Worm (Caenorhabditis elegans): ENCODE data around the gene Y38E10A.1.
A peak's percentile ranks its signal among the peaks of the same experiment; 100 is the strongest.

Gene Y38E10A.1

DNA sequence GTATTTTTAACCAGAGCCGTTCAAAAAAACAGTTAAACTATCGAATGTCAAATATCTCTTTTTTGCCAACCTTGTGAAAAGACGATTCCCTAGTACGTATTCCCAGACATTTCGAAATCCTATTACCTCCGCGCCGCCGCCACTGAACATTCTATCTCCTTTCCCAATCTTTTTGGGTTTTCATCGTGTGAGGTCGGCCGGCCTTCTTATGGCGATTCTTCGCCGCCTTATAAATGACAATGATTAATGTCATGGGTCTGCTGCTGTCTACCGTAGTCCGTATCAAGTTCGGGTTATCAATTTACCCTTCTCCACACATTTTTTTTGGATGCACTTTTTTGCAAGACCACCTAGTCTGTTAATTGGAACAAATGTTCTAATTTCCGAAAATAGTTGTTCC is 20.8 kb downstream of the Y38E10A.1 start:
- TF ChIP-seq nhr-11 (tag; optimal IDR thresholded peaks at IDR 0.05), result no peak
- no peak for TF ChIP-seq ztf-11 (tag; optimal IDR thresholded peaks at IDR 0.05)
- TF ChIP-seq snpc-4 (tag; optimal IDR thresholded peaks at IDR 0.05), result no peak
- no peak for TF ChIP-seq mab-5 (tag; optimal IDR thresholded peaks at IDR 0.05)
- no peak for TF ChIP-seq ztf-1 (GFP tag; conservative IDR thresholded peaks at IDR 0.05)
- no peak for TF ChIP-seq C34F6.9 (tag; optimal IDR thresholded peaks at IDR 0.05)
- TF ChIP-seq egl-27 (tag; optimal IDR thresholded peaks at IDR 0.05), result no peak
- TF ChIP-seq lsy-2 (tag; optimal IDR thresholded peaks at IDR 0.05), result no peak
- no peak for TF ChIP-seq alr-1 (tag; optimal IDR thresholded peaks at IDR 0.05)

DNA sequence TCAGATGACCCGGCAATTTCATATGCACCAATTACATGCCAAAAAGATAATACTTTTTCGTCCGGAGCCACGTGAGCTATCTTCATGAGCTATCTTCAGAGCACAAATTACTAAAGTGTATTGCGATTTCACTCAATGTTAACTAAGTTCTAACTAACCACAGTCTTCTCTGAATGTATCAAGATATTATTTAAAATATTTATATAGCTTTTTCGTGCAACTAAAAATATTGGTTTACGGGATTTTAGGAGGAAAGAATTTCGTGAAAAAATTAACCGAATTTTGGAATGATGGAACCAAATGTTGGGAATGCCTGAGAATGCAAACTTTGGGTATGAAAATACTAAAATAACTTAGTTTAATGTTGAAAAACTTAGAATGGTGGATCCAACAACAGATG is 22.9 kb downstream of the Y38E10A.1 start, which contains the start of gene F49C5.16:
TSS of gene F49C5.16 (plus strand) at position 301 of the 400 bp plus-strand sequence.
- no peak for TF ChIP-seq nhr-129 (tag; optimal IDR thresholded peaks at IDR 0.05)
- no peak for TF ChIP-seq ztf-11 (tag; optimal IDR thresholded peaks at IDR 0.05)
- no peak for TF ChIP-seq ztf-4 (tag; optimal IDR thresholded peaks at IDR 0.05)
- TF ChIP-seq nhr-25 (tag; optimal IDR thresholded peaks at IDR 0.05), result no peak
- no peak for TF ChIP-seq lin-11 (tag; optimal IDR thresholded peaks at IDR 0.05)
- TF ChIP-seq snpc-4 (tag; optimal IDR thresholded peaks at IDR 0.05), result no peak
- TF ChIP-seq F13H6.1 (tag; optimal IDR thresholded peaks at IDR 0.05), result no peak
- no peak for TF ChIP-seq nhr-6 (tag; optimal IDR thresholded peaks at IDR 0.05)
- TF ChIP-seq ZK546.5 (tag; optimal IDR thresholded peaks at IDR 0.05), result no peak
- TF ChIP-seq sma-9 (GFP tag; optimal IDR thresholded peaks at IDR 0.05), result no peak
- no peak for TF ChIP-seq sma-9 (tag; optimal IDR thresholded peaks at IDR 0.05)
- TF ChIP-seq sem-4 (tag; optimal IDR thresholded peaks at IDR 0.05), result no peak

DNA sequence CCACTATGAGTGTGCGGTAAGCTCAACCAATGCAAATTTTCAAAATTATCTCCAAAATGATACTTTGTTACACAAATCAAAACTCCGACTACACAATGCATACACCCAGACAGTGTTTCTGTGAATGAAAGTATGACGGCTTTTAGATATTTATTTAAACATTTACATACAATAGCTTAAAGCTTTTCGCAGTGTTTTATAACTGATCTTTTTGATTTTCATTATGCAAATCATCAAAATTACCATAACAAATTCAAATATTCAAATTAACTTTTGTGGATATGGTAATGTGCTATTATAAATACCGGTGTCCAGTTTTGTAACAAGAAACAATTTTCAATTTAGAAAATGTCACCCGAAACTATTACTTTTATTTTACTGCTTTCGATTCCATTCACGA is 24.0 kb downstream of the Y38E10A.1 start, which contains the start of the genes F49C5.5 and F49C5.10:
TSS of gene F49C5.5 (minus strand) at position 101 of the 400 bp plus-strand sequence.
TSS of gene F49C5.10 (plus strand) at position 344 of the 400 bp plus-strand sequence.
- TF ChIP-seq lin-39 (tag; optimal IDR thresholded peaks at IDR 0.05) (no peak), nhr-237 (tag; optimal IDR thresholded peaks at IDR 0.05) (no peak), unc-62 (GFP tag; optimal IDR thresholded peaks at IDR 0.05) (no peak), elt-1 (tag; optimal IDR thresholded peaks at IDR 0.05) (no peak), ceh-82 (tag; optimal IDR thresholded peaks at IDR 0.05) (no peak), R02D3.7 (tag; optimal IDR thresholded peaks at IDR 0.05) (no peak), elt-3 (tag; optimal IDR thresholded peaks at IDR 0.05) (no peak), mdl-1 (tag; optimal IDR thresholded peaks at IDR 0.05) (no peak), lin-11 (tag; optimal IDR thresholded peaks at IDR 0.05) (no peak)

DNA sequence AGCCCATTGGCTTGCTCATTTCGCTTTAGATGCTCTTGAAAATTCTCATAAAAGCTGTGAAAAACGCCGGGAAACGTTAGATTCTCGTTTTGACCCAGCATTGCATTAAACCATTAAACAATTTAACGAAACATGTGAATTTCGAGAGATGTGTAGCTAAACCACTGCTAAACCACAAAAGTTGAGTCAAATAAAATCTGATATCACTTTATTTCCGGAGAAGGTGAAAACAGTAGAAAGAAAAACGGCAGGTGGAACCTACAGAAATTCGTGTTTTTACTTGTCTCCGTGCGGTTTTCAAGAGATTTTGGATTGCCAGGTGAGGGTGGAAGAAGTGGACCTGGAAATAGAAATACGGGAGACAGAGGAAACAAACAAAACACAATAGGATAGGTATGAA is 25.9 kb downstream of the Y38E10A.1 start, which contains the start of gene F49C5.9:
TSS of gene F49C5.9 (minus strand) at position 101 of the 400 bp plus-strand sequence.
- TF ChIP-seq nhr-11 (tag; optimal IDR thresholded peaks at IDR 0.05) (no peak), nhr-23 (tag; optimal IDR thresholded peaks at IDR 0.05) (no peak), nhr-25 (tag; optimal IDR thresholded peaks at IDR 0.05) (no peak), unc-62 (GFP tag; optimal IDR thresholded peaks at IDR 0.05) (no peak), lin-11 (tag; optimal IDR thresholded peaks at IDR 0.05) (no peak), aly-2 (tag; optimal IDR thresholded peaks at IDR 0.05) (no peak), lin-13 (GFP tag; optimal IDR thresholded peaks at IDR 0.05) (no peak)

DNA sequence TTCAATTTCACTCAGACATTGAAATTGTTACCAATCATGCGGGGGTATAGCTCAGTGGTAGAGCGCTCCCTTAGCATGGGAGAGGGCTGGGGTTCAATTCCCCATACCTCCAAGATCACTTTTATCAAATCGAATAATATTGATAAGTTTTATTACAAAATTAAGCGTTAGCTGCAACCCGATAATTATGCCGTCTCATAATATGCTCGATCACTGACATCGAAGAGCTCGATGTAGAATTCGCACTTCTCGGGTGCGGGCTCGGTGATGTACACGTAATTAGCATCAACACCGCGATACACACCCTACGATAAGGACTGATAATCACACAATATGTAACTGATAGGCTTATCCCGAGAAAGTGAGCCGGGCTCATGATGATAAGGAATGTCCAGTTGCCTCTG is 27.8 kb downstream of the Y38E10A.1 start:
- TF ChIP-seq skn-1 (tag; optimal IDR thresholded peaks at IDR 0.05), result no peak
- TF ChIP-seq nhr-25 (tag; optimal IDR thresholded peaks at IDR 0.05), result no peak
- peak; percentile 33 for TF ChIP-seq fos-1 (tag; optimal IDR thresholded peaks at IDR 0.05)
- TF ChIP-seq nhr-10 (tag; optimal IDR thresholded peaks at IDR 0.05), result no peak
- TF ChIP-seq mdl-1 (tag; optimal IDR thresholded peaks at IDR 0.05), result no peak
- no peak for TF ChIP-seq nhr-6 (tag; optimal IDR thresholded peaks at IDR 0.05)

DNA sequence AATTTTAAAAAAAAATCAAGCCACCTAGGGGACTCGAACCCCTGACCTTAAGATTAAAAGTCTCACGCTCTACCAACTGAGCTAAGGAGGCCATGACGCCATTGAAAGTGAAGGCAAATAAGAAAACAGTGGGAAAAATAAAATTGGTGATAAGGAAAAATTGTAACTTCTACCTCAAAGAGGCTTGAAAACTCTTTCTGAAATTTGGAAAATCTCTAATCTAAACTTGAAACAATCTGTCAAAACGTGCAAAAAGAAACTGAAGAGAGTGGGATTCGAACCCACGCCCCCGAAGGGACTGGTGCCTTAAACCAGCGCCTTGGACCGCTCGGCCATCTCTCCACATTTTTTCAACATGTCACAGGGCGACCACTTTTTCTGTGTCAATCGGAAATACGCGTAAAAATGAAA is 28.7 kb downstream of the Y38E10A.1 start:
- TF ChIP-seq nhr-21 (tag; optimal IDR thresholded peaks at IDR 0.05) (peak; percentile 7), fos-1 (tag; optimal IDR thresholded peaks at IDR 0.05) (peak; percentile 39), sma-3 (GFP tag; optimal IDR thresholded peaks at IDR 0.05) (peak; percentile 5)

Measured in whole organism, L2 larva.